Worm (Caenorhabditis elegans) whole organism, late embryonic: Measurements from ENCODE around the gene T19H5.7.

Experiments
- ama-1 ChIP-seq: fragments of 150-350 bp; optimal IDR thresholded peaks from 2 replicates; lab custom pipeline; 2014
- ceh-22 ChIP-seq: sonication (generic microtip); optimal IDR thresholded peaks from 2 replicates; lab custom pipeline; 2017; ENCODE audit warnings: missing biosample characterization, missing genetic modification characterization
- nfya-1 ChIP-seq: sonication (generic microtip); optimal IDR thresholded peaks from 2 replicates; lab custom pipeline; 2017; ENCODE audit warnings: missing genetic modification characterization, mild to moderate bottlenecking, missing compliant biosample characterization, antibody characterized with exemption, moderate library complexity
- nhr-232 ChIP-seq: sonication (generic microtip); optimal IDR thresholded peaks from 2 replicates; lab custom pipeline; 2016; ENCODE audit warnings: missing genetic modification characterization, missing compliant biosample characterization
- pros-1 ChIP-seq: fragments of 150-350 bp; optimal IDR thresholded peaks from 2 replicates; lab custom pipeline; 2014; ENCODE audit warnings: missing biosample characterization, missing genetic modification reagents, missing genetic modification characterization
- zip-5 ChIP-seq: sonication (generic microtip); optimal IDR thresholded peaks from 2 replicates; lab custom pipeline; 2016; ENCODE audit warnings: missing genetic modification characterization, missing compliant biosample characterization

- no peak for TF ChIP-seq nhr-232 (tag; lab: Kevin White, UChicago)
- no peak for TF ChIP-seq zip-5 (tag; lab: Kevin White, UChicago)
- TF ChIP-seq ceh-22 = no peak
- no peak for TF ChIP-seq pros-1 (tag; lab: Kevin White, UChicago)
- no peak for TF ChIP-seq ama-1
- TF ChIP-seq nfya-1 (tag; lab: Kevin White, UChicago) = no peak
Observed at ce11 chrII:9474367-9475105, 5.4 kb downstream of the T19H5.7 start, which contains the start of the genes chil-25 and chil-26.
